Worm (Caenorhabditis elegans): ENCODE data around the gene lin-7.

Gene lin-7

ce11 chrII:14365182-14365751 lies 16.1 kb upstream of the lin-7 start, which contains the start of gene imb-2 (continued):
- TF ChIP-seq nhr-80 (tag; optimal IDR thresholded peaks at IDR 0.05) (peak; percentile 44), lsl-1 (GFP tag; optimal IDR thresholded peaks at IDR 0.05) (peak; percentile 88), snpc-1.1 (tag; optimal IDR thresholded peaks at IDR 0.05; ENCODE audit: insufficient read depth) (peak; percentile 1), dpl-1 (GFP tag; optimal IDR thresholded peaks at IDR 0.05) (peak; percentile 39), lin-40 (tag; optimal IDR thresholded peaks at IDR 0.05) (peak; percentile 36), F33H1.4 (GFP tag; IDR thresholded peaks at IDR 0.05) (peak; percentile 86), nfyb-1 (GFP tag; IDR thresholded peaks at IDR 0.05) (no peak), hrde-1 (tag; optimal IDR thresholded peaks at IDR 0.05; ENCODE audit: borderline replicate concordance) (peak; percentile 1), hlh-12 (tag; optimal IDR thresholded peaks at IDR 0.05) (no peak), mcd-1 (GFP tag; IDR thresholded peaks at IDR 0.05) (peak; percentile 60), unc-130 (GFP tag; optimal IDR thresholded peaks at IDR 0.05) (peak; percentile 12), efl-1 (GFP tag; optimal IDR thresholded peaks at IDR 0.05) (peak; percentile 40), D2030.7 (GFP tag; IDR thresholded peaks at IDR 0.05) (peak; percentile 40; the same call in 1 of the 2 replicates), snpc-4 (GFP tag; optimal IDR thresholded peaks at IDR 0.05) (no peak), snpc-4 (tag; optimal IDR thresholded peaks at IDR 0.05) (peak in 2 of 4 experiments; percentile 20 to 38), lin-54 (GFP tag; optimal IDR thresholded peaks at IDR 0.05) (peak; percentile 68), ztf-3 (GFP tag; optimal IDR thresholded peaks at IDR 0.05) (no peak), dox-1 (GFP tag; IDR thresholded peaks at IDR 0.05) (peak; percentile 54), xnd-1 (tag; optimal IDR thresholded peaks at IDR 0.05) (peak; percentile 82), egrh-3 (GFP tag; IDR thresholded peaks at IDR 0.05) (no peak)

- TF ChIP-seq F33H1.4 (GFP tag; IDR thresholded peaks at IDR 0.05) (no peak), ztf-18 (tag; optimal IDR thresholded peaks at IDR 0.05) (no peak), cebp-2 (GFP tag; IDR thresholded peaks at IDR 0.05) (no peak), ceh-100 (GFP tag; IDR thresholded peaks at IDR 0.05) (no peak), sdz-38 (tag; optimal IDR thresholded peaks at IDR 0.05) (no peak), snpc-4 (GFP tag; optimal IDR thresholded peaks at IDR 0.05) (no peak), snpc-4 (tag; optimal IDR thresholded peaks at IDR 0.05) (no peak)
Observed at ce11 chrII:14361719-14362118, 12.5 kb upstream of the lin-7 start, which contains the start of gene tebp-1. Gene tebp-1 (plus strand): TSS chrII:14362019.

- TF ChIP-seq C17E4.6 (GFP tag; IDR thresholded peaks at IDR 0.05): no peak
- peak; percentile 52; the same call in 1 of the 2 replicates for TF ChIP-seq zfh-2 (GFP tag; conservative IDR thresholded peaks at IDR 0.05)
- 0 out of 2 replicates have a peak, but pooled peaks have one; percentile 4 for TF ChIP-seq bed-1 (GFP tag; IDR thresholded peaks at IDR 0.05)
- TF ChIP-seq F10E7.11 (tag; optimal IDR thresholded peaks at IDR 0.05): no peak
Observed at ce11 chrII:14360675-14361074, 11.5 kb upstream of the lin-7 start.

ce11 chrII:14359007-14359406 lies 9.8 kb upstream of the lin-7 start:
- TF ChIP-seq snpc-1.1 (tag; optimal IDR thresholded peaks at IDR 0.05; ENCODE audit: insufficient read depth) (peak; percentile 8), ceh-27 (GFP tag; optimal IDR thresholded peaks at IDR 0.05) (no peak)

ce11 chrII:14357936-14358416 lies 8.8 kb upstream of the lin-7 start, which contains the start of the genes agl-1 and pfs-2:
Gene agl-1 (minus strand): TSS chrII:14358113.
Gene pfs-2 (plus strand): TSS chrII:14358366.
- no peak for TF ChIP-seq snpc-4 (GFP tag; optimal IDR thresholded peaks at IDR 0.05)
- peak in 2 of 4 experiments; percentile 39 to 51 for TF ChIP-seq snpc-4 (tag; optimal IDR thresholded peaks at IDR 0.05)
- TF ChIP-seq F33H1.4 (GFP tag; IDR thresholded peaks at IDR 0.05): peak; percentile 29; the same call in 1 of the 2 replicates
- TF ChIP-seq ZK185.1 (tag; optimal IDR thresholded peaks at IDR 0.05; ENCODE audit: poor library complexity, severe bottlenecking): peak; percentile 20
- TF ChIP-seq cebp-1 (GFP tag; IDR thresholded peaks at IDR 0.05): no peak
- peak; percentile 68 for TF ChIP-seq cebp-1 (tag; optimal IDR thresholded peaks at IDR 0.05)
- peak; percentile 94 for TF ChIP-seq attf-5 (GFP tag; optimal IDR thresholded peaks at IDR 0.05)
- no peak for TF ChIP-seq hlh-26 (GFP tag; conservative IDR thresholded peaks at IDR 0.05)
- no peak for TF ChIP-seq ztf-25 (GFP tag; IDR thresholded peaks at IDR 0.05)
- TF ChIP-seq unc-130 (GFP tag; optimal IDR thresholded peaks at IDR 0.05): no peak
- TF ChIP-seq lin-35 (GFP tag; optimal IDR thresholded peaks at IDR 0.05): peak in 2 of 3 experiments; percentile 18 to 90
- peak; percentile 54 for TF ChIP-seq lin-40 (tag; optimal IDR thresholded peaks at IDR 0.05)
- TF ChIP-seq mcd-1 (GFP tag; IDR thresholded peaks at IDR 0.05): peak; percentile 67
- TF ChIP-seq dox-1 (GFP tag; IDR thresholded peaks at IDR 0.05): peak; percentile 35; the same call in 1 of the 2 replicates
- peak; percentile 47; the same call in 1 of the 2 replicates for TF ChIP-seq D2030.7 (GFP tag; IDR thresholded peaks at IDR 0.05)
- peak; percentile 50 for TF ChIP-seq madf-6 (GFP tag; IDR thresholded peaks at IDR 0.05)
- TF ChIP-seq ztf-18 (tag; optimal IDR thresholded peaks at IDR 0.05): peak; percentile 43
- peak; percentile 69 for TF ChIP-seq F23B12.7 (tag; optimal IDR thresholded peaks at IDR 0.05; ENCODE audit: insufficient read depth)
- TF ChIP-seq lsl-1 (GFP tag; optimal IDR thresholded peaks at IDR 0.05): peak; percentile 35
- no peak for TF ChIP-seq ceh-58 (GFP tag; IDR thresholded peaks at IDR 0.05)
